Fruit fly (Drosophila melanogaster) whole organism, embryonic: Measurements from ENCODE around the gene CG7069.

Experiments
- Atf-2 ChIP-seq: fragments of 200-800 bp; sonication (Bioruptor generic); optimal IDR thresholded peaks from 2 replicates; lab custom pipeline; 2016; ENCODE audit warnings: missing biosample characterization, missing genetic modification characterization
- Bdp1 ChIP-seq: fragments of 200-800 bp; sonication (Bioruptor generic); optimal IDR thresholded peaks from 3 replicates; lab custom pipeline; 2016; ENCODE audit warnings: missing biosample characterization, missing genetic modification characterization
- CG10274 ChIP-seq: fragments of 200-800 bp; sonication (Bioruptor generic); optimal IDR thresholded peaks from 3 replicates; lab custom pipeline; 2017; ENCODE audit warnings: missing biosample characterization, mild to moderate bottlenecking, missing genetic modification characterization
- CG10959 ChIP-seq: fragments of 200-800 bp; sonication (Bioruptor generic); IDR thresholded peaks from 2 replicates; pipeline ENCODE4 v1.3.6; 2022; ENCODE audit warnings: missing biosample characterization, missing genetic modification characterization
- CG11398 ChIP-seq: fragments of 200-800 bp; sonication (Bioruptor generic); optimal IDR thresholded peaks from 2 replicates; lab custom pipeline; 2016; ENCODE audit warnings: missing biosample characterization, missing genetic modification characterization
- CG11504 ChIP-seq: fragments of 200-800 bp; sonication (Bioruptor generic); optimal IDR thresholded peaks from 3 replicates; lab custom pipeline; 2019; ENCODE audit warnings: missing biosample characterization, mild to moderate bottlenecking, missing genetic modification characterization, moderate library complexity
- CG11696 ChIP-seq: fragments of 200-800 bp; sonication (Bioruptor generic); IDR thresholded peaks from 2 replicates; pipeline ENCODE4 v1.3.6; 2022; ENCODE audit warnings: missing biosample characterization, missing genetic modification characterization
- CG15269 ChIP-seq: fragments of 200-800 bp; sonication (Bioruptor generic); optimal IDR thresholded peaks from 2 replicates; lab custom pipeline; 2018; ENCODE audit warnings: missing biosample characterization, mild to moderate bottlenecking, missing genetic modification characterization, moderate library complexity
- CG16815 ChIP-seq: fragments of 200-800 bp; sonication (Bioruptor generic); optimal IDR thresholded peaks from 3 replicates; lab custom pipeline; 2017; ENCODE audit warnings: missing biosample characterization, mild to moderate bottlenecking, missing genetic modification characterization
- CG17359 ChIP-seq: fragments of 200-800 bp; sonication (Bioruptor generic); optimal IDR thresholded peaks from 3 replicates; lab custom pipeline; 2018; ENCODE audit warnings: missing biosample characterization, mild to moderate bottlenecking, missing genetic modification characterization, moderate library complexity
- CG18262 ChIP-seq: fragments of 200-800 bp; optimal IDR thresholded peaks from 3 replicates; lab custom pipeline; 2019; ENCODE audit warnings: missing biosample characterization, mild to moderate bottlenecking, missing genetic modification characterization, moderate library complexity
- CG2129 ChIP-seq: fragments of 200-800 bp; sonication (Bioruptor generic); IDR thresholded peaks from 2 replicates; pipeline ENCODE4 v1.3.6; 2022; ENCODE audit warnings: missing biosample characterization, missing genetic modification characterization; ENCODE audit not compliant: partially characterized antibody
- CG2889 ChIP-seq: fragments of 200-800 bp; sonication (Bioruptor generic); IDR thresholded peaks from 3 replicates; pipeline ENCODE4 v1.3.6; 2022; ENCODE audit warnings: missing biosample characterization, missing genetic modification characterization
- CG30431 ChIP-seq: fragments of 200-800 bp; sonication (Bioruptor generic); optimal IDR thresholded peaks from 2 replicates; lab custom pipeline; 2017; ENCODE audit warnings: missing biosample characterization, missing genetic modification characterization
- CG3065 ChIP-seq: fragments of 200-800 bp; sonication (Bioruptor generic); optimal IDR thresholded peaks from 2 replicates; lab custom pipeline; 2016; ENCODE audit warnings: missing biosample characterization, missing genetic modification characterization
- CG32767 ChIP-seq: fragments of 200-800 bp; sonication (Bioruptor generic); IDR thresholded peaks from 2 replicates; pipeline ENCODE4 v1.3.6; 2022; ENCODE audit warnings: missing biosample characterization, missing genetic modification characterization
- CG3281 ChIP-seq: fragments of 200-800 bp; sonication (Bioruptor generic); optimal IDR thresholded peaks from 3 replicates; lab custom pipeline; 2017; ENCODE audit warnings: missing biosample characterization, mild to moderate bottlenecking, missing genetic modification characterization
- CG3726 ChIP-seq: fragments of 200-800 bp; sonication (Bioruptor generic); IDR thresholded peaks from 3 replicates; pipeline ENCODE4, ENCODE4 v1.3.6; 2022; ENCODE audit warnings: missing biosample characterization, missing genetic modification characterization
- CG4328 ChIP-seq: fragments of 200-800 bp; sonication (Bioruptor generic); optimal IDR thresholded peaks from 3 replicates; lab custom pipeline; 2017; ENCODE audit warnings: missing biosample characterization, missing genetic modification reagents, missing genetic modification characterization
- CG43689 ChIP-seq: fragments of 200-800 bp; sonication (Bioruptor generic); IDR thresholded peaks from 2 replicates; pipeline ENCODE4 v1.3.6; 2022; ENCODE audit warnings: missing biosample characterization, missing genetic modification characterization
- CG6683 ChIP-seq: fragments of 200-800 bp; sonication (Bioruptor generic); optimal IDR thresholded peaks from 2 replicates; lab custom pipeline; 2017; ENCODE audit warnings: missing biosample characterization, mild to moderate bottlenecking, missing genetic modification characterization, missing genetic modification reagents
- CG6854 ChIP-seq: fragments of 200-800 bp; sonication (Bioruptor generic); optimal IDR thresholded peaks from 3 replicates; lab custom pipeline; 2017; ENCODE audit warnings: missing biosample characterization, mild to moderate bottlenecking, missing genetic modification characterization
- CG8290 ChIP-seq, 3 experiments: fragments of 200-800 bp; sonication (Bioruptor generic); optimal IDR thresholded peaks; 2 replicates each; lab custom pipeline; 2016 to 2019; ENCODE audit warnings: missing biosample characterization in 3 of 3, missing genetic modification characterization in 3 of 3, mild to moderate bottlenecking in 2 of 3, moderate library complexity in 1 of 3
- CG9215 ChIP-seq: fragments of 200-800 bp; sonication (Bioruptor generic); IDR thresholded peaks from 2 replicates; pipeline ENCODE4 v1.3.6; 2022; ENCODE audit warnings: missing biosample characterization, missing genetic modification characterization
- CG9437 ChIP-seq: fragments of 200-800 bp; sonication (Bioruptor generic); optimal IDR thresholded peaks from 2 replicates; lab custom pipeline; 2018; ENCODE audit warnings: missing biosample characterization, mild to moderate bottlenecking, missing genetic modification characterization
- CoRest ChIP-seq: fragments of 200-800 bp; sonication (Bioruptor generic); optimal IDR thresholded peaks from 3 replicates; lab custom pipeline; 2018; ENCODE audit warnings: missing biosample characterization, mild to moderate bottlenecking, missing genetic modification characterization, moderate library complexity
- D ChIP-seq, 2 experiments: fragments of 200-800 bp in 1 of 2; fragments of >200 bp in 1 of 2; sonication (Bioruptor generic) in 1 of 2; optimal IDR thresholded peaks; 2 replicates in 1 of 2; 3 replicates in 1 of 2; lab custom pipeline; 2017; ENCODE audit warnings: mild to moderate bottlenecking in 1 of 2, missing biosample characterization in 1 of 2, missing genetic modification characterization in 1 of 2, missing genetic modification reagents in 1 of 2
- Dbx ChIP-seq: fragments of 200-800 bp; sonication (Bioruptor generic); IDR thresholded peaks from 3 replicates; pipeline ENCODE4 v1.3.6; 2022; ENCODE audit warnings: missing biosample characterization, missing genetic modification characterization
- ERR ChIP-seq: fragments of 200-800 bp; sonication (Bioruptor generic); optimal IDR thresholded peaks from 2 replicates; lab custom pipeline; 2016; ENCODE audit warnings: missing biosample characterization, missing genetic modification characterization
- H2.0 ChIP-seq: fragments of 200-800 bp; sonication (Bioruptor generic); IDR thresholded peaks from 2 replicates; pipeline ENCODE4 v1.3.6; 2022; ENCODE audit warnings: missing biosample characterization, missing genetic modification characterization
- Hmr ChIP-seq: fragments of 200-800 bp; sonication (Bioruptor generic); optimal IDR thresholded peaks from 3 replicates; lab custom pipeline; 2017; ENCODE audit warnings: mild to moderate bottlenecking, missing biosample characterization, missing genetic modification reagents, missing genetic modification characterization
- Jarid2 ChIP-seq: fragments of 200-800 bp; sonication (Bioruptor generic); optimal IDR thresholded peaks from 3 replicates; lab custom pipeline; 2017; ENCODE audit warnings: mild to moderate bottlenecking, missing biosample characterization, missing genetic modification reagents, missing genetic modification characterization
- Nf-YC ChIP-seq: fragments of 200-800 bp; optimal IDR thresholded peaks from 3 replicates; lab custom pipeline; 2019; ENCODE audit warnings: missing biosample characterization, mild to moderate bottlenecking, missing genetic modification characterization, moderate library complexity
- Oli ChIP-seq: fragments of 200-800 bp; sonication (Bioruptor generic); optimal IDR thresholded peaks from 2 replicates; lab custom pipeline; 2018; ENCODE audit warnings: missing biosample characterization, mild to moderate bottlenecking, missing genetic modification characterization, moderate library complexity
- Opbp ChIP-seq: fragments of 200-800 bp; sonication (Bioruptor generic); IDR thresholded peaks from 3 replicates; pipeline ENCODE4 v1.3.6; 2022; ENCODE audit warnings: missing biosample characterization, missing genetic modification characterization; ENCODE audit not compliant: partially characterized antibody
- Stat92E ChIP-seq, 3 experiments: fragments of >200 bp in 2 of 3; fragments of 200-800 bp in 1 of 3; sonication (Bioruptor generic) in 1 of 3; optimal IDR thresholded peaks; 2 replicates each; lab custom pipeline; 2017 to 2019; ENCODE audit warnings: missing biosample characterization in 3 of 3, missing genetic modification characterization in 3 of 3, mild to moderate bottlenecking in 1 of 3, moderate library complexity in 1 of 3
- al ChIP-seq: fragments of 200-800 bp; sonication (Bioruptor generic); IDR thresholded peaks from 2 replicates; pipeline ENCODE4 v1.3.6; 2022; ENCODE audit warnings: missing biosample characterization, missing genetic modification characterization
- ase ChIP-seq: fragments of 200-800 bp; sonication (Bioruptor generic); IDR thresholded peaks from 3 replicates; pipeline ENCODE4 v1.3.6; 2022; ENCODE audit warnings: missing biosample characterization, missing genetic modification characterization
- disco-r ChIP-seq: fragments of 200-800 bp; sonication (Bioruptor generic); optimal IDR thresholded peaks from 2 replicates; lab custom pipeline; 2016; ENCODE audit warnings: missing biosample characterization, missing genetic modification characterization
- dpn ChIP-seq, 2 experiments: fragments of 200-800 bp; sonication (Bioruptor generic); optimal IDR thresholded peaks; 3 replicates each; lab custom pipeline; 2016; ENCODE audit warnings: missing biosample characterization in 2 of 2, missing genetic modification characterization in 2 of 2
- fd96Cb ChIP-seq: fragments of 200-800 bp; sonication (Bioruptor generic); optimal IDR thresholded peaks from 2 replicates; lab custom pipeline; 2018; ENCODE audit warnings: missing biosample characterization, mild to moderate bottlenecking, missing genetic modification characterization, moderate library complexity
- fru ChIP-seq: fragments of >200 bp; optimal IDR thresholded peaks from 2 replicates; lab custom pipeline; 2017
- insv ChIP-seq, 2 experiments: fragments of 200-800 bp; sonication (Bioruptor generic); optimal IDR thresholded peaks; 3 replicates each; lab custom pipeline; 2016 to 2018; ENCODE audit warnings: missing biosample characterization in 2 of 2, missing genetic modification characterization in 2 of 2
- nmo ChIP-seq: fragments of 200-800 bp; sonication (Bioruptor generic); optimal IDR thresholded peaks from 2 replicates; lab custom pipeline; 2018; ENCODE audit warnings: missing biosample characterization, mild to moderate bottlenecking, missing genetic modification characterization, moderate library complexity
- odd ChIP-seq: fragments of 200-800 bp; sonication (Bioruptor generic); optimal IDR thresholded peaks from 2 replicates; lab custom pipeline; 2017; ENCODE audit warnings: missing biosample characterization, mild to moderate bottlenecking, missing genetic modification characterization
- pho ChIP-seq: fragments of 200-800 bp; sonication (Bioruptor generic); optimal IDR thresholded peaks from 2 replicates; lab custom pipeline; 2016; ENCODE audit warnings: missing biosample characterization, missing genetic modification characterization
- psq ChIP-seq: fragments of 200-800 bp; sonication (Bioruptor generic); optimal IDR thresholded peaks from 2 replicates; lab custom pipeline; 2017; ENCODE audit warnings: missing biosample characterization, missing genetic modification characterization
- sens-2 ChIP-seq: fragments of 200-800 bp; sonication (Bioruptor generic); IDR thresholded peaks from 2 replicates; pipeline ENCODE4 v1.3.6; 2022; ENCODE audit warnings: missing biosample characterization, missing genetic modification characterization
- so ChIP-seq: fragments of 200-800 bp; sonication (Bioruptor generic); IDR thresholded peaks from 3 replicates; pipeline ENCODE4 v1.3.6; 2022; ENCODE audit warnings: missing biosample characterization, missing genetic modification characterization

The CG7069 gene

dm6 chr3R:22358810-22359209 is 13.8 kb upstream of the CG7069 start (continued):
- TF ChIP-seq CG2129 (GFP tag; lab: Robert Waterston, UW) (no peak), CG9215 (GFP tag; lab: Robert Waterston, UW) (no peak), CG30431 (peak; percentile 37), Atf-2 (GFP tag; lab: Kevin White, UChicago) (peak; percentile 61), CG8290 (GFP tag; optimal IDR thresholded peaks at IDR 0.05; lab: Kevin White, UChicago) (no peak), CG8290 (tag; optimal IDR thresholded peaks at IDR 0.05; lab: Kevin White, UChicago) (peak; percentile 36 to 81), odd (GFP tag; lab: Kevin White, UChicago) (peak; percentile 55), CG15269 (tag; lab: Kevin White, UChicago) (peak; percentile 56), sens-2 (GFP tag; lab: Robert Waterston, UW) (no peak), H2.0 (peak; percentile 40; the same call in 1 of the 2 replicates), CG2889 (peak; percentile 49; the same call in 1 of the 3 replicates), CG11398 (GFP tag; lab: Kevin White, UChicago) (peak; percentile 37), CG18262 (peak; percentile 78), CG10959 (GFP tag; lab: Robert Waterston, UW) (peak; percentile 66), Dbx (GFP tag; lab: Robert Waterston, UW) (0 out of 3 replicates have a peak, but pooled peaks have one; percentile 25), fd96Cb (peak; percentile 77), ERR (GFP tag; lab: Kevin White, UChicago) (no peak), fru (lab: Kevin White, UChicago) (no peak), D (optimal IDR thresholded peaks at IDR 0.05; lab: Kevin White, UChicago) (no peak), D (GFP tag; optimal IDR thresholded peaks at IDR 0.05; lab: Kevin White, UChicago) (peak; percentile 82), CG6683 (GFP tag; lab: Kevin White, UChicago) (peak; percentile 38), CG3281 (GFP tag; lab: Kevin White, UChicago) (peak; percentile 52), CG11504 (peak; percentile 75), CG16815 (peak; percentile 38), pho (GFP tag; lab: Kevin White, UChicago) (no peak), al (GFP tag; lab: Robert Waterston, UW) (peak; percentile 37; the same call in 1 of the 2 replicates), CG4328 (GFP tag; lab: Kevin White, UChicago) (peak; percentile 58), Opbp (GFP tag; lab: Robert Waterston, UW) (no peak), CG6854 (GFP tag; lab: Kevin White, UChicago) (no peak), Jarid2 (peak; percentile 32), dpn (GFP tag; optimal IDR thresholded peaks at IDR 0.05; lab: Kevin White, UChicago) (peak in 1 of 2 experiments; percentile 64), CG10274 (GFP tag; lab: Kevin White, UChicago) (no peak), disco-r (GFP tag; lab: Kevin White, UChicago) (no peak), CoRest (tag; lab: Kevin White, UChicago) (peak; percentile 68), Nf-YC (tag; lab: Kevin White, UChicago) (no peak), CG9437 (GFP tag; lab: Kevin White, UChicago) (no peak), ase (GFP tag; lab: Robert Waterston, UW) (peak; percentile 62; the same call in 2 of the 3 replicates), CG3065 (peak; percentile 48), insv (GFP tag; optimal IDR thresholded peaks at IDR 0.05; lab: Kevin White, UChicago) (no peak), CG3726 (GFP tag; lab: Robert Waterston, UW) (0 out of 3 replicates have a peak, but pooled peaks have one; percentile 50), CG17359 (tag; lab: Kevin White, UChicago) (peak; percentile 90), nmo (GFP tag; lab: Kevin White, UChicago) (peak; percentile 55), so (GFP tag; lab: Robert Waterston, UW) (peak; percentile 58; the same call in 1 of the 3 replicates), Bdp1 (peak; percentile 75), CG32767 (no peak; the same call in 1 of the 2 replicates), CG11696 (GFP tag; lab: Robert Waterston, UW) (peak; percentile 66; the same call in 1 of the 2 replicates), Oli (tag; lab: Kevin White, UChicago) (peak; percentile 71), CG43689 (GFP tag; lab: Robert Waterston, UW) (0 out of 2 replicates have a peak, but pooled peaks have one; percentile 27), psq (GFP tag; lab: Kevin White, UChicago) (peak; percentile 70), Hmr (GFP tag; lab: Kevin White, UChicago) (peak; percentile 32), Stat92E (GFP tag; optimal IDR thresholded peaks at IDR 0.05; lab: Kevin White, UChicago) (peak in 1 of 3 experiments; percentile 15)
